Worm (Caenorhabditis elegans) whole organism, mixed stage, embryonic: Measurements from ENCODE around the gene fbxa-76.

Experiments
- bed-3 ChIP-seq: fragments of 200-800 bp; sonication (Bioruptor generic); optimal IDR thresholded peaks from 3 replicates; lab custom pipeline; 2018; ENCODE audit warnings: mild to moderate bottlenecking, missing genetic modification characterization, moderate library complexity, missing compliant biosample characterization
- ceh-43 ChIP-seq: fragments of 200-800 bp; sonication (Bioruptor generic); optimal IDR thresholded peaks from 2 replicates; lab custom pipeline; 2018; ENCODE audit warnings: mild to moderate bottlenecking, missing genetic modification characterization, moderate library complexity, missing compliant biosample characterization
- ceh-83 ChIP-seq: fragments of 200-800 bp; sonication (Bioruptor generic); optimal IDR thresholded peaks from 2 replicates; lab custom pipeline; 2018; ENCODE audit warnings: mild to moderate bottlenecking, missing genetic modification characterization, missing compliant biosample characterization
- ces-1 ChIP-seq: fragments of 150-350 bp; optimal IDR thresholded peaks from 2 replicates; lab custom pipeline; 2014; ENCODE audit warnings: missing biosample characterization, missing genetic modification reagents, missing genetic modification characterization
- lin-13 ChIP-seq: fragments of 150-350 bp; optimal IDR thresholded peaks from 2 replicates; lab custom pipeline; 2014; ENCODE audit warnings: missing biosample characterization, missing genetic modification characterization
- nhr-237 ChIP-seq: fragments of 150-350 bp; optimal IDR thresholded peaks from 2 replicates; lab custom pipeline; 2014; ENCODE audit warnings: missing biosample characterization, missing genetic modification characterization
- nhr-28 ChIP-seq: fragments of 150-350 bp; optimal IDR thresholded peaks from 2 replicates; lab custom pipeline; 2014; ENCODE audit warnings: missing biosample characterization, missing genetic modification characterization
- nhr-76 ChIP-seq: sonication (generic microtip); optimal IDR thresholded peaks from 2 replicates; lab custom pipeline; 2017; ENCODE audit warnings: missing biosample characterization, missing genetic modification characterization
- pha-4 ChIP-seq: fragments of 150-350 bp; optimal IDR thresholded peaks from 2 replicates; lab custom pipeline; 2018; ENCODE audit warnings: missing biosample characterization, missing genetic modification reagents, missing genetic modification characterization
- snpc-4 ChIP-seq: fragments of 150-350 bp; optimal IDR thresholded peaks from 2 replicates; lab custom pipeline; 2014; ENCODE audit warnings: missing biosample characterization, missing genetic modification characterization
- unc-62 ChIP-seq: fragments of 150-350 bp; optimal IDR thresholded peaks from 2 replicates; lab custom pipeline; 2014; ENCODE audit warnings: missing biosample characterization, missing genetic modification reagents, missing genetic modification characterization

- TF ChIP-seq pha-4, result no peak
- no peak for TF ChIP-seq nhr-28 (tag; lab: Kevin White, UChicago)
- TF ChIP-seq ces-1 (GFP tag; lab: Kevin White, UChicago), result no peak
- no peak for TF ChIP-seq bed-3 (GFP tag; lab: Kevin White, UChicago)
- no peak for TF ChIP-seq snpc-4 (tag; lab: Kevin White, UChicago)
- no peak for TF ChIP-seq nhr-76 (tag; lab: Kevin White, UChicago)
- no peak for TF ChIP-seq ceh-83 (GFP tag; lab: Kevin White, UChicago)
- no peak for TF ChIP-seq ceh-43 (GFP tag; lab: Kevin White, UChicago)
- no peak for TF ChIP-seq nhr-237 (tag; lab: Kevin White, UChicago)
- no peak for TF ChIP-seq unc-62 (GFP tag; lab: Kevin White, UChicago)
- no peak for TF ChIP-seq lin-13 (tag; lab: Kevin White, UChicago)
These were observed 10.3 kb downstream of the fbxa-76 start, which contains the start of gene fbxa-61 for ce11 chrIII:1238704-1239103.
